Fruit fly (Drosophila melanogaster): ENCODE data around the gene mmm.

mmm gene

dm6 chr3L:7614226-7614625 lies 31.0 kb downstream of the mmm start (continued):
- TF ChIP-seq CG5245 (GFP tag; optimal IDR thresholded peaks at IDR 0.05) (peak; percentile 24), insv (GFP tag; optimal IDR thresholded peaks at IDR 0.05) (no peak), CG31441 (GFP tag; IDR thresholded peaks at IDR 0.05) (peak; percentile 55; the same call in 1 of the 2 replicates), CG6791 (GFP tag; IDR thresholded peaks at IDR 0.05; ENCODE audit: partially characterized antibody) (no peak), Rx (GFP tag; IDR thresholded peaks at IDR 0.05) (no peak), CG13624 (GFP tag; optimal IDR thresholded peaks at IDR 0.05) (peak; percentile 8), CG2129 (GFP tag; IDR thresholded peaks at IDR 0.05; ENCODE audit: partially characterized antibody) (no peak), lmd (GFP tag; IDR thresholded peaks at IDR 0.05) (no peak), unpg (GFP tag; optimal IDR thresholded peaks at IDR 0.05) (peak; percentile 63), Bteb2 (GFP tag; optimal IDR thresholded peaks at IDR 0.05) (no peak), CG15601 (tag; optimal IDR thresholded peaks at IDR 0.05) (peak; percentile 21), CoRest (tag; optimal IDR thresholded peaks at IDR 0.05) (peak; percentile 50), CG11085 (GFP tag; IDR thresholded peaks at IDR 0.05) (no peak), Fer2 (tag; optimal IDR thresholded peaks at IDR 0.05) (no peak), CG4820 (GFP tag; optimal IDR thresholded peaks at IDR 0.05) (peak; percentile 44), Eip74EF (GFP tag; optimal IDR thresholded peaks at IDR 0.05) (no peak), inv (GFP tag; IDR thresholded peaks at IDR 0.05; ENCODE audit: partially characterized antibody) (no peak), stwl (tag; optimal IDR thresholded peaks at IDR 0.05) (no peak), MBD-R2 (GFP tag; IDR thresholded peaks at IDR 0.05) (no peak), gcm (GFP tag; optimal IDR thresholded peaks at IDR 0.05) (no peak), CG6854 (GFP tag; optimal IDR thresholded peaks at IDR 0.05) (no peak), Poxn (GFP tag; IDR thresholded peaks at IDR 0.05) (no peak), ase (GFP tag; IDR thresholded peaks at IDR 0.05) (0 out of 3 replicates have a peak, but pooled peaks have one; percentile 42), CG6654 (GFP tag; optimal IDR thresholded peaks at IDR 0.05) (no peak), prd (optimal IDR thresholded peaks at IDR 0.05) (no peak), prd (GFP tag; IDR thresholded peaks at IDR 0.05) (peak; percentile 65; the same call in 2 of the 3 replicates), crp (GFP tag; optimal IDR thresholded peaks at IDR 0.05) (no peak), ci (GFP tag; IDR thresholded peaks at IDR 0.05) (0 out of 3 replicates have a peak, but pooled peaks have one; percentile 44), CG12071 (GFP tag; optimal IDR thresholded peaks at IDR 0.05) (no peak), CG18476 (GFP tag; optimal IDR thresholded peaks at IDR 0.05) (no peak), Hr3 (GFP tag; optimal IDR thresholded peaks at IDR 0.05) (peak; percentile 26), CG9876 (GFP tag; optimal IDR thresholded peaks at IDR 0.05) (no peak), HHEX (GFP tag; optimal IDR thresholded peaks at IDR 0.05) (peak; percentile 23), Med (GFP tag) (peak; percentile 82), CG10274 (GFP tag; optimal IDR thresholded peaks at IDR 0.05) (no peak), eyg (GFP tag; optimal IDR thresholded peaks at IDR 0.05) (no peak), Asciz (GFP tag; optimal IDR thresholded peaks at IDR 0.05) (no peak), CG7372 (GFP tag; IDR thresholded peaks at IDR 0.05) (peak; percentile 58; the same call in 1 of the 2 replicates), CG12219 (GFP tag; optimal IDR thresholded peaks at IDR 0.05) (peak; percentile 17), CG10565 (GFP tag; optimal IDR thresholded peaks at IDR 0.05) (no peak), D19B (GFP tag; optimal IDR thresholded peaks at IDR 0.05) (no peak), Kr (GFP tag; optimal IDR thresholded peaks at IDR 0.05) (no peak), CG10366 (GFP tag; IDR thresholded peaks at IDR 0.05) (peak; percentile 47), Antp (GFP tag; optimal IDR thresholded peaks at IDR 0.05) (peak; percentile 20), Ets65A (GFP tag) (peak; percentile 55), nau (GFP tag; optimal IDR thresholded peaks at IDR 0.05) (no peak), CG4404 (GFP tag; IDR thresholded peaks at IDR 0.05) (no peak), zfh1 (GFP tag; IDR thresholded peaks at IDR 0.05) (peak; percentile 57; the same call in 1 of the 3 replicates), NC2β (GFP tag; optimal IDR thresholded peaks at IDR 0.05) (peak; percentile 13), ara (GFP tag; IDR thresholded peaks at IDR 0.05) (0 out of 2 replicates have a peak, but pooled peaks have one; percentile 25), Xbp1 (GFP tag; optimal IDR thresholded peaks at IDR 0.05) (peak; percentile 43)

Measured in whole organism, embryonic.